Fruit fly (Drosophila melanogaster) whole organism, embryonic: ENCODE results near the gene CG42529.

ENCODE experiments used
- Bgb ChIP-seq: fragments of 200-800 bp; sonication (Bioruptor generic); IDR thresholded peaks from 2 replicates; pipeline ENCODE4 v1.3.6; 2022; ENCODE audit warnings: missing biosample characterization, missing genetic modification characterization; ENCODE audit not compliant: partially characterized antibody
- CG10321 ChIP-seq: fragments of 200-800 bp; sonication (Bioruptor generic); IDR thresholded peaks from 2 replicates; pipeline ENCODE4 v1.3.6; 2022; ENCODE audit warnings: missing biosample characterization, missing genetic modification characterization
- CG10462 ChIP-seq: fragments of 200-800 bp; sonication (Bioruptor generic); optimal IDR thresholded peaks from 2 replicates; lab custom pipeline; 2016; ENCODE audit warnings: missing biosample characterization, missing genetic modification characterization
- CG10543 ChIP-seq: fragments of 200-800 bp; sonication (Bioruptor generic); optimal IDR thresholded peaks from 3 replicates; lab custom pipeline; 2017; ENCODE audit warnings: missing biosample characterization, mild to moderate bottlenecking, missing genetic modification characterization, moderate library complexity
- CG10979 ChIP-seq: fragments of 200-800 bp; sonication (Bioruptor generic); optimal IDR thresholded peaks from 2 replicates; lab custom pipeline; 2018; ENCODE audit warnings: missing biosample characterization, mild to moderate bottlenecking, missing genetic modification characterization, moderate library complexity
- CG11456 ChIP-seq: fragments of 200-800 bp; sonication (Bioruptor generic); IDR thresholded peaks from 3 replicates; pipeline ENCODE4 v1.3.6; 2022; ENCODE audit warnings: missing biosample characterization, missing genetic modification characterization
- CG11504 ChIP-seq: fragments of 200-800 bp; sonication (Bioruptor generic); optimal IDR thresholded peaks from 3 replicates; lab custom pipeline; 2019; ENCODE audit warnings: missing biosample characterization, mild to moderate bottlenecking, missing genetic modification characterization, moderate library complexity
- CG12071 ChIP-seq: fragments of 200-800 bp; sonication (Bioruptor generic); optimal IDR thresholded peaks from 3 replicates; lab custom pipeline; 2018; ENCODE audit warnings: missing biosample characterization, mild to moderate bottlenecking, missing genetic modification characterization
- CG12236 ChIP-seq: fragments of 200-800 bp; sonication (Bioruptor generic); optimal IDR thresholded peaks from 2 replicates; lab custom pipeline; 2016; ENCODE audit warnings: missing biosample characterization, missing genetic modification characterization
- CG1233 ChIP-seq: fragments of 200-800 bp; sonication (Bioruptor generic); optimal IDR thresholded peaks from 4 replicates; lab custom pipeline; 2018; ENCODE audit warnings: missing biosample characterization, mild to moderate bottlenecking, missing genetic modification characterization
- CG12391 ChIP-seq: fragments of 200-800 bp; sonication (Bioruptor generic); optimal IDR thresholded peaks from 3 replicates; lab custom pipeline; 2018; ENCODE audit warnings: missing biosample characterization, mild to moderate bottlenecking, missing genetic modification characterization, moderate library complexity
- CG12744 ChIP-seq: fragments of 200-800 bp; sonication (Bioruptor generic); optimal IDR thresholded peaks from 2 replicates; lab custom pipeline; 2016; ENCODE audit warnings: missing biosample characterization, missing genetic modification characterization
- CG17802 ChIP-seq: fragments of 200-800 bp; sonication (Bioruptor generic); optimal IDR thresholded peaks from 2 replicates; lab custom pipeline; 2018; ENCODE audit warnings: missing biosample characterization, mild to moderate bottlenecking, missing genetic modification characterization, moderate library complexity
- CG2678 ChIP-seq: fragments of 200-800 bp; sonication (Bioruptor generic); optimal IDR thresholded peaks from 3 replicates; lab custom pipeline; 2019; ENCODE audit warnings: missing biosample characterization, mild to moderate bottlenecking, missing genetic modification characterization, moderate library complexity
- CG30403 ChIP-seq: fragments of 200-800 bp; sonication (Bioruptor generic); optimal IDR thresholded peaks from 3 replicates; lab custom pipeline; 2016; ENCODE audit warnings: missing biosample characterization, missing genetic modification characterization
- CG3847 ChIP-seq: fragments of 200-800 bp; sonication (Bioruptor generic); IDR thresholded peaks from 2 replicates; pipeline ENCODE4 v1.3.6; 2022; ENCODE audit warnings: missing biosample characterization, missing genetic modification characterization
- CG3995 ChIP-seq: fragments of 200-800 bp; sonication (Bioruptor generic); optimal IDR thresholded peaks from 3 replicates; lab custom pipeline; 2016; ENCODE audit warnings: missing biosample characterization, missing genetic modification characterization
- CG4617 ChIP-seq: fragments of 200-800 bp; sonication (Bioruptor generic); optimal IDR thresholded peaks from 3 replicates; lab custom pipeline; 2016; ENCODE audit warnings: missing biosample characterization, missing genetic modification characterization, borderline replicate concordance
- CG4730 ChIP-seq: fragments of 200-800 bp; sonication (Bioruptor generic); IDR thresholded peaks from 2 replicates; pipeline ENCODE4 v1.3.6; 2022; ENCODE audit warnings: missing biosample characterization, missing genetic modification characterization
- CG8089 ChIP-seq: fragments of 200-800 bp; sonication (Bioruptor generic); optimal IDR thresholded peaks from 3 replicates; lab custom pipeline; 2016; ENCODE audit warnings: missing biosample characterization, missing genetic modification characterization
- Dbx ChIP-seq: fragments of 200-800 bp; sonication (Bioruptor generic); IDR thresholded peaks from 3 replicates; pipeline ENCODE4 v1.3.6; 2022; ENCODE audit warnings: missing biosample characterization, missing genetic modification characterization
- Deaf1 ChIP-seq: fragments of 200-800 bp; optimal IDR thresholded peaks from 3 replicates; lab custom pipeline; 2019; ENCODE audit warnings: missing biosample characterization, mild to moderate bottlenecking, missing genetic modification characterization, moderate library complexity
- Eip74EF ChIP-seq, 2 experiments: fragments of 200-800 bp in 1 of 2; fragments of >200 bp in 1 of 2; sonication (Bioruptor generic) in 1 of 2; optimal IDR thresholded peaks; 2 replicates each; lab custom pipeline; 2017 to 2019; ENCODE audit warnings: missing biosample characterization in 2 of 2, missing genetic modification characterization in 2 of 2, mild to moderate bottlenecking in 1 of 2, moderate library complexity in 1 of 2
- Fer1 ChIP-seq: fragments of 200-800 bp; sonication (Bioruptor generic); optimal IDR thresholded peaks from 2 replicates; lab custom pipeline; 2017; ENCODE audit warnings: missing biosample characterization, mild to moderate bottlenecking, missing genetic modification characterization
- Fer3 ChIP-seq: fragments of 200-800 bp; sonication (Bioruptor generic); optimal IDR thresholded peaks from 2 replicates; lab custom pipeline; 2018; ENCODE audit warnings: missing biosample characterization, mild to moderate bottlenecking, missing genetic modification characterization, moderate library complexity
- HmgD ChIP-seq: fragments of 200-800 bp; sonication (Bioruptor generic); optimal IDR thresholded peaks from 3 replicates; lab custom pipeline; 2016; ENCODE audit warnings: missing biosample characterization, missing genetic modification characterization
- Hsf ChIP-seq: fragments of 200-800 bp; sonication (Bioruptor generic); optimal IDR thresholded peaks from 3 replicates; lab custom pipeline; 2016; ENCODE audit warnings: missing biosample characterization, missing genetic modification characterization
- NfI ChIP-seq: fragments of 200-800 bp; sonication (Bioruptor generic); optimal IDR thresholded peaks from 3 replicates; lab custom pipeline; 2018; ENCODE audit warnings: missing biosample characterization, mild to moderate bottlenecking, missing genetic modification characterization, moderate library complexity
- Tbp ChIP-seq: fragments of >200 bp; optimal IDR thresholded peaks from 2 replicates; lab custom pipeline; 2018; ENCODE audit warnings: missing biosample characterization, missing genetic modification characterization
- bsh ChIP-seq, 2 experiments: fragments of 200-800 bp; sonication (Bioruptor generic); optimal IDR thresholded peaks; 2 replicates each; lab custom pipeline; 2017 to 2018; ENCODE audit warnings: mild to moderate bottlenecking in 2 of 2, missing biosample characterization in 2 of 2, missing genetic modification characterization in 2 of 2, moderate library complexity in 1 of 2
- cg ChIP-seq: fragments of 200-800 bp; sonication (Bioruptor generic); optimal IDR thresholded peaks from 3 replicates; lab custom pipeline; 2019; ENCODE audit warnings: missing biosample characterization, mild to moderate bottlenecking, missing genetic modification characterization, moderate library complexity
- chif ChIP-seq, 2 experiments: fragments of 200-800 bp; sonication (Bioruptor generic); optimal IDR thresholded peaks; 3 replicates each; lab custom pipeline; 2016; ENCODE audit warnings: missing biosample characterization in 2 of 2, missing genetic modification characterization in 2 of 2
- dati ChIP-seq: fragments of 200-800 bp; sonication (Bioruptor generic); IDR thresholded peaks from 2 replicates; pipeline ENCODE4 v1.3.6; 2022; ENCODE audit warnings: missing biosample characterization, missing genetic modification characterization
- dmrt11E ChIP-seq: fragments of 200-800 bp; sonication (Bioruptor generic); optimal IDR thresholded peaks from 3 replicates; lab custom pipeline; 2018; ENCODE audit warnings: missing biosample characterization, mild to moderate bottlenecking, missing genetic modification characterization, moderate library complexity
- exex ChIP-seq: fragments of 200-800 bp; sonication (Bioruptor generic); optimal IDR thresholded peaks from 4 replicates; lab custom pipeline; 2018; ENCODE audit warnings: missing biosample characterization, mild to moderate bottlenecking, missing genetic modification characterization, moderate library complexity
- fd64A ChIP-seq: fragments of 200-800 bp; sonication (Bioruptor generic); optimal IDR thresholded peaks from 3 replicates; lab custom pipeline; 2018; ENCODE audit warnings: missing biosample characterization, mild to moderate bottlenecking, missing genetic modification characterization
- gfzf ChIP-seq: fragments of 200-800 bp; sonication (Bioruptor generic); optimal IDR thresholded peaks from 2 replicates; lab custom pipeline; 2016; ENCODE audit warnings: missing biosample characterization, mild to moderate bottlenecking, missing genetic modification characterization, moderate library complexity
- hbn ChIP-seq: fragments of 200-800 bp; sonication (Bioruptor generic); IDR thresholded peaks from 2 replicates; pipeline ENCODE4 v1.3.6; 2022; ENCODE audit warnings: missing biosample characterization, missing genetic modification characterization; ENCODE audit not compliant: partially characterized antibody
- hkb ChIP-seq, 2 experiments: fragments of 200-800 bp in 1 of 2; fragments of >200 bp in 1 of 2; sonication (Bioruptor generic) in 1 of 2; IDR thresholded peaks in 1 of 2; optimal IDR thresholded peaks in 1 of 2; 2 replicates each; pipeline versions ENCODE4 v1.3.6 to Lab custom; 2017 to 2022; ENCODE audit warnings: missing biosample characterization in 1 of 2, missing genetic modification characterization in 1 of 2
- hth ChIP-seq: fragments of >200 bp; optimal IDR thresholded peaks from 2 replicates; lab custom pipeline; 2017; ENCODE audit warnings: inconsistent platforms
- lab ChIP-seq: fragments of 200-800 bp; sonication (Bioruptor generic); optimal IDR thresholded peaks from 3 replicates; lab custom pipeline; 2017; ENCODE audit warnings: missing biosample characterization, missing genetic modification characterization, mild to moderate bottlenecking, moderate library complexity, missing genetic modification reagents
- lilli ChIP-seq: fragments of 200-800 bp; sonication (Bioruptor generic); optimal IDR thresholded peaks from 3 replicates; lab custom pipeline; 2016; ENCODE audit warnings: missing biosample characterization, missing genetic modification characterization
- odd ChIP-seq: fragments of 200-800 bp; sonication (Bioruptor generic); optimal IDR thresholded peaks from 2 replicates; lab custom pipeline; 2017; ENCODE audit warnings: missing biosample characterization, mild to moderate bottlenecking, missing genetic modification characterization
- org-1 ChIP-seq: fragments of 200-800 bp; sonication (Bioruptor generic); optimal IDR thresholded peaks from 2 replicates; lab custom pipeline; 2017; ENCODE audit warnings: missing biosample characterization, missing genetic modification characterization
- pita ChIP-seq: fragments of 200-800 bp; sonication (Bioruptor generic); optimal IDR thresholded peaks from 2 replicates; lab custom pipeline; 2017; ENCODE audit warnings: missing biosample characterization, mild to moderate bottlenecking, missing genetic modification characterization
- pros ChIP-seq: fragments of 200-800 bp; sonication (Bioruptor generic); optimal IDR thresholded peaks from 3 replicates; lab custom pipeline; 2019; ENCODE audit warnings: missing biosample characterization, mild to moderate bottlenecking, missing genetic modification characterization, moderate library complexity
- ssp ChIP-seq: fragments of 200-800 bp; sonication (Bioruptor generic); IDR thresholded peaks from 2 replicates; pipeline ENCODE4 v1.3.6; 2022; ENCODE audit warnings: missing biosample characterization, missing genetic modification characterization
- wek ChIP-seq: fragments of 200-800 bp; sonication (Bioruptor generic); optimal IDR thresholded peaks from 3 replicates; lab custom pipeline; 2018; ENCODE audit warnings: missing biosample characterization, mild to moderate bottlenecking, missing genetic modification characterization, moderate library complexity
- yki ChIP-seq: fragments of >200 bp; optimal IDR thresholded peaks from 3 replicates; lab custom pipeline; 2018
- zen ChIP-seq: fragments of 200-800 bp; sonication (Bioruptor generic); optimal IDR thresholded peaks from 3 replicates; lab custom pipeline; 2018; ENCODE audit warnings: missing biosample characterization, mild to moderate bottlenecking, missing genetic modification characterization, moderate library complexity

CG42529 gene

DNA sequence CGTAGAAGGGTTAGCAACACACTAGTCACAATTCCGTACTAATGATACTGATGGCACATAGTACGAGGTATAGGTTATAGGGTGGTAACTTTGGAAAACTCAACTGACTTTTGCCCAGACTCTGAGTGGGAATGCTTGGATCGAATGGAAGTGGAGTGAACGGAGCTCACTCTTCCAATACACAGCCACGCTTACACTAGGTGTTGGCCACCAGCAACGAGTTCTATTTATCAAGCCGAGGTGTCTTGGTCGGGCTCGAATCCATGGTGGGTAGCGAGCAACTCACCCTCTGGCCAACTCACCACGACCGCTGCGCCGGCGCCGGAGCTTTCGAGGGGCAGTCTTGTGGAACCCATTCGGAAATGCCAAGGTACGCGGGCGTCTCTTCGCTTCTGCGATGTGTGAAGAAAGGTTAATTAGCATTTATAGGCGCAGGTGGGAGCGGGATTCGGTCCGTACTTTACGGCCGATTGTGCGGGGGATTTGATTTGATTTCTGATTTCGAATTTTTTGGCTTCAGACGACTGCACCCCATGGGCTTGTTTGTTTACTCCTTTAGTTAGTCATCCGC is 33.7 kb upstream of the CG42529 start, which contains the start of gene verm (continued):
- TF ChIP-seq zen (no peak), bsh (GFP tag; optimal IDR thresholded peaks at IDR 0.05; lab: Kevin White, UChicago) (no peak), exex (tag; lab: Kevin White, UChicago) (no peak), fd64A (GFP tag; lab: Kevin White, UChicago) (no peak), CG4617 (no peak), odd (GFP tag; lab: Kevin White, UChicago) (no peak), CG4730 (GFP tag; lab: Robert Waterston, UW) (no peak), CG1233 (no peak), gfzf (GFP tag; lab: Kevin White, UChicago) (no peak), CG10462 (GFP tag; lab: Kevin White, UChicago) (no peak), Dbx (GFP tag; lab: Robert Waterston, UW) (peak; percentile 44; the same call in 1 of the 3 replicates), CG10543 (GFP tag; lab: Kevin White, UChicago) (no peak), CG17802 (tag; lab: Kevin White, UChicago) (no peak), ssp (GFP tag; lab: Robert Waterston, UW) (no peak), org-1 (no peak), CG8089 (GFP tag; lab: Kevin White, UChicago) (no peak), dati (GFP tag; lab: Robert Waterston, UW) (no peak), pita (GFP tag; lab: Kevin White, UChicago) (no peak), Hsf (no peak), hbn (GFP tag; lab: Robert Waterston, UW) (no peak), dmrt11E (tag; lab: Kevin White, UChicago) (no peak), Bgb (peak; percentile 58), pros (GFP tag; lab: Kevin White, UChicago) (no peak), NfI (GFP tag; lab: Kevin White, UChicago) (no peak), CG3995 (no peak), hkb (optimal IDR thresholded peaks at IDR 0.05; lab: Kevin White, UChicago) (no peak), hkb (GFP tag; IDR thresholded peaks at IDR 0.05; lab: Robert Waterston, UW) (no peak), CG12391 (tag; lab: Kevin White, UChicago) (no peak), lab (GFP tag; lab: Kevin White, UChicago) (peak; percentile 19), Tbp (GFP tag; lab: Kevin White, UChicago) (no peak), cg (no peak), CG30403 (no peak), HmgD (GFP tag; lab: Kevin White, UChicago) (no peak), CG2678 (no peak), yki (lab: Kevin White, UChicago) (no peak), CG12071 (GFP tag; lab: Kevin White, UChicago) (no peak), wek (GFP tag; lab: Kevin White, UChicago) (no peak), chif (GFP tag; optimal IDR thresholded peaks at IDR 0.05; lab: Kevin White, UChicago) (no peak), CG12236 (GFP tag; lab: Kevin White, UChicago) (no peak), Eip74EF (GFP tag; optimal IDR thresholded peaks at IDR 0.05; lab: Kevin White, UChicago) (no peak), CG10979 (tag; lab: Kevin White, UChicago) (no peak), CG11456 (GFP tag; lab: Robert Waterston, UW) (no peak), CG3847 (GFP tag; lab: Robert Waterston, UW) (no peak), CG12744 (GFP tag; lab: Kevin White, UChicago) (no peak), CG11504 (tag; lab: Kevin White, UChicago) (no peak), Fer1 (GFP tag; lab: Kevin White, UChicago) (peak; percentile 5), hth (lab: Kevin White, UChicago) (no peak), Deaf1 (peak; percentile 44), lilli (GFP tag; lab: Kevin White, UChicago) (peak; percentile 19), CG10321 (GFP tag; lab: Robert Waterston, UW) (no peak), Fer3 (tag; lab: Kevin White, UChicago) (no peak)
